Fruit fly (Drosophila melanogaster): ENCODE measurements around the gene CG14204.
A peak's percentile ranks its signal among the peaks of the same experiment; 100 is the strongest.

The CG14204 gene

DNA sequence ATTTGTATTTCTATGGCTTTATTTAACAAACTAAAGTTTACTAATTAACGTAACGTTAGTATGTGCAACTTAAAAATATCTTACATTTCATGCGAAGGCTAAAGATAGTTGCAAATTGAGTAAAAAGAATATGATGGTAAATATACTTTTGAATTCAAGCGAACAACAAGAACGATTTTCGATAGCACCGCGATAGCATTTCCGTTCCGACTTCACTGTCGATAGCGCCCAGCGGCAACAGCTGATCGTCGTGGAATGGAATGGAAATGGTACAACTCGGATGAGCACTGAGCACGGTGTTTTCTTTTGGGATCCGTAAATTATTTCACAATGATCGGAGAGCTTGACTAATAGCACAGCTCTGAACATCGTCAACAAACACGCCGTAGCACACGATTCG lies 30.1 kb downstream of the CG14204 start (continued):
- TF ChIP-seq schlank (tag; optimal IDR thresholded peaks at IDR 0.05) (peak; percentile 71), CG5180 (GFP tag; optimal IDR thresholded peaks at IDR 0.05) (no peak), CG15514 (GFP tag; optimal IDR thresholded peaks at IDR 0.05) (peak; percentile 81), dan (GFP tag; IDR thresholded peaks at IDR 0.05) (no peak), CG1529 (GFP tag; optimal IDR thresholded peaks at IDR 0.05) (no peak), Jarid2 (GFP tag; optimal IDR thresholded peaks at IDR 0.05) (no peak), Rx (GFP tag; IDR thresholded peaks at IDR 0.05) (no peak), CG7839 (tag; optimal IDR thresholded peaks at IDR 0.05) (no peak), CG18764 (GFP tag; optimal IDR thresholded peaks at IDR 0.05) (no peak), ftz-f1 (GFP tag; optimal IDR thresholded peaks at IDR 0.05) (no peak), MTF-1 (GFP tag; optimal IDR thresholded peaks at IDR 0.05; ENCODE audit: borderline replicate concordance) (peak; percentile 76), jing (GFP tag; optimal IDR thresholded peaks at IDR 0.05) (no peak), CG34422 (GFP tag; IDR thresholded peaks at IDR 0.05) (no peak; the same call in 2 of the 3 replicates), HLH3B (GFP tag; IDR thresholded peaks at IDR 0.05) (peak; percentile 40; the same call in 1 of the 2 replicates), CG6654 (GFP tag; optimal IDR thresholded peaks at IDR 0.05) (no peak), HmgZ (tag; optimal IDR thresholded peaks at IDR 0.05) (peak; percentile 72), tin (GFP tag; optimal IDR thresholded peaks at IDR 0.05) (no peak), slp2 (GFP tag; optimal IDR thresholded peaks at IDR 0.05) (no peak), knrl (GFP tag; IDR thresholded peaks at IDR 0.05; ENCODE audit: partially characterized antibody) (no peak), Poxn (GFP tag; IDR thresholded peaks at IDR 0.05) (no peak), Med (GFP tag) (peak; percentile 90), CG17359 (tag; optimal IDR thresholded peaks at IDR 0.05) (peak; percentile 39), zfh1 (GFP tag; IDR thresholded peaks at IDR 0.05) (no peak), CG18619 (GFP tag; optimal IDR thresholded peaks at IDR 0.05) (peak; percentile 34), sim (GFP tag; IDR thresholded peaks at IDR 0.05) (no peak), seq (GFP tag; IDR thresholded peaks at IDR 0.05) (no peak), croc (GFP tag; conservative IDR thresholded peaks at IDR 0.05) (no peak), CG10431 (GFP tag; optimal IDR thresholded peaks at IDR 0.05) (peak; percentile 40), E2f1 (GFP tag; IDR thresholded peaks at IDR 0.05) (no peak), Hr3 (GFP tag; optimal IDR thresholded peaks at IDR 0.05) (no peak), lola (GFP tag; optimal IDR thresholded peaks at IDR 0.05) (no peak), pan (optimal IDR thresholded peaks at IDR 0.05) (no peak), pan (GFP tag; optimal IDR thresholded peaks at IDR 0.05 in 1 of 2, IDR thresholded peaks at IDR 0.05 in 1 of 2) (peak in 1 of 2 experiments; percentile 29), sens (GFP tag) (peak; percentile 92), CG8924 (tag; optimal IDR thresholded peaks at IDR 0.05) (peak; percentile 8), CG17361 (GFP tag; IDR thresholded peaks at IDR 0.05) (no peak; the same call in 2 of the 3 replicates), abd-A (tag; optimal IDR thresholded peaks at IDR 0.05) (no peak), ap (GFP tag; IDR thresholded peaks at IDR 0.05) (0 out of 2 replicates have a peak, but pooled peaks have one; percentile 9), Rfx (GFP tag; IDR thresholded peaks at IDR 0.05) (peak; percentile 66; the same call in 1 of the 2 replicates), Antp (GFP tag; optimal IDR thresholded peaks at IDR 0.05) (no peak), CG14965 (GFP tag; optimal IDR thresholded peaks at IDR 0.05; ENCODE audit: borderline replicate concordance) (no peak), Oaz (GFP tag; IDR thresholded peaks at IDR 0.05) (no peak), CG9727 (GFP tag; optimal IDR thresholded peaks at IDR 0.05) (peak; percentile 65), Dip3 (GFP tag; optimal IDR thresholded peaks at IDR 0.05) (no peak), sima (GFP tag; optimal IDR thresholded peaks at IDR 0.05) (no peak), gsb (GFP tag; IDR thresholded peaks at IDR 0.05) (0 out of 2 replicates have a peak, but pooled peaks have one; percentile 9), ac (GFP tag; optimal IDR thresholded peaks at IDR 0.05) (no peak), CG11398 (GFP tag; optimal IDR thresholded peaks at IDR 0.05) (no peak), Bteb2 (GFP tag; optimal IDR thresholded peaks at IDR 0.05) (no peak), CG7372 (GFP tag; IDR thresholded peaks at IDR 0.05) (no peak), kay (GFP tag; optimal IDR thresholded peaks at IDR 0.05) (no peak), NC2β (GFP tag; optimal IDR thresholded peaks at IDR 0.05) (peak; percentile 21)
